Worm (Caenorhabditis elegans) whole organism, L2 larva: ENCODE data around the gene R07E3.4.

Experiments used
- snpc-4 ChIP-seq: fragments of 150-350 bp; optimal IDR thresholded peaks from 2 replicates; lab custom pipeline; 2014; ENCODE audit warnings: missing biosample characterization, missing genetic modification characterization
- ztf-1 ChIP-seq: fragments of 200-800 bp; sonication (Bioruptor generic); conservative IDR thresholded peaks from 2 replicates; pipeline ENCODE4 v1.3.6; 2022; ENCODE audit warnings: missing genetic modification characterization, missing compliant biosample characterization

DNA sequence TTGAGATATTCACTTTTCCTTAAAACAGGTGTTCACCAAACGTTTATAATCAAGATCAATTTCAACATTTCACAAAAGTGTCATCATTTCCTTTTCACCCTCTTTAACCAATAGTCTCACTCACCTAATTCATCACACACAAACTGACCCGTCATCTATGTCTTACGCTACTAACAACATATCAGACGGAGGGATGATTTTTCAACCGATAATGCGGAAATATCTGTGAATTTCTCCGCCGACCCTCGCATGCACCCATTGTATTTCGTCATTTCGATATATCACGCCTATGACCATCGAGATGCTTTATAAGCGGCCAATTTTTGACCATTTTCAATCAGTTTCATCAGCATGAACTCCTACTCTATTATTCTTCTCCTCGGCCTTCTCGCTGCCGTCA is 29.0 kb downstream of the R07E3.4 start, which contains the start of gene fipr-21:
- TF ChIP-seq snpc-4 (tag; lab: Kevin White, UChicago), result no peak
- TF ChIP-seq ztf-1, result no peak
